Fruit fly (Drosophila melanogaster) whole organism, adult: ENCODE results near the gene scrt.

Experiments used
- CG11617 ChIP-seq: fragments of 200-800 bp; sonication (Bioruptor generic); optimal IDR thresholded peaks from 2 replicates; lab custom pipeline; 2017; ENCODE audit warnings: mild to moderate bottlenecking, missing biosample characterization, missing genetic modification reagents, missing genetic modification characterization
- CG12768 ChIP-seq: fragments of 200-800 bp; sonication (Bioruptor generic); optimal IDR thresholded peaks from 2 replicates; lab custom pipeline; 2017; ENCODE audit warnings: missing biosample characterization, missing genetic modification characterization, mild to moderate bottlenecking, moderate library complexity, missing genetic modification reagents
- CG1620 ChIP-seq: fragments of 200-800 bp; sonication (Bioruptor generic); optimal IDR thresholded peaks from 2 replicates; lab custom pipeline; 2016; ENCODE audit warnings: missing biosample characterization, missing genetic modification characterization
- CG33017 ChIP-seq: fragments of 200-800 bp; sonication (Bioruptor generic); optimal IDR thresholded peaks from 2 replicates; lab custom pipeline; 2018; ENCODE audit warnings: missing biosample characterization, mild to moderate bottlenecking, missing genetic modification characterization, moderate library complexity
- CG7101 ChIP-seq: fragments of 200-800 bp; sonication (Bioruptor generic); optimal IDR thresholded peaks from 2 replicates; lab custom pipeline; 2018; ENCODE audit warnings: missing biosample characterization, mild to moderate bottlenecking, missing genetic modification characterization, moderate library complexity
- Clk ChIP-seq: fragments of 200-800 bp; sonication (Bioruptor generic); optimal IDR thresholded peaks from 2 replicates; lab custom pipeline; 2017; ENCODE audit warnings: missing biosample characterization, missing genetic modification characterization
- Crg-1 ChIP-seq: fragments of 200-800 bp; sonication (Bioruptor generic); optimal IDR thresholded peaks from 2 replicates; lab custom pipeline; 2016; ENCODE audit warnings: missing biosample characterization, missing genetic modification characterization
- Hr96 ChIP-seq: fragments of 200-800 bp; sonication (Bioruptor generic); optimal IDR thresholded peaks from 2 replicates; lab custom pipeline; 2016; ENCODE audit warnings: missing biosample characterization, missing genetic modification characterization
- bab1 ChIP-seq: fragments of 200-800 bp; sonication (Bioruptor generic); optimal IDR thresholded peaks from 3 replicates; lab custom pipeline; 2019; ENCODE audit warnings: missing biosample characterization, mild to moderate bottlenecking, missing genetic modification characterization, moderate library complexity
- cnc ChIP-seq, 2 experiments: fragments of >200 bp; optimal IDR thresholded peaks; 2 replicates each; lab custom pipeline; 2017
- kay ChIP-seq: fragments of 200-800 bp; sonication (Bioruptor generic); peaks from one replicate; lab custom pipeline; 2016; ENCODE audit warnings: missing biosample characterization, missing genetic modification characterization, borderline replicate concordance
- ovo ChIP-seq: fragments of 200-800 bp; sonication (Bioruptor generic); optimal IDR thresholded peaks from 2 replicates; lab custom pipeline; 2016; ENCODE audit warnings: missing biosample characterization, missing genetic modification characterization
- pad ChIP-seq: fragments of 200-800 bp; sonication (Bioruptor generic); optimal IDR thresholded peaks from 3 replicates; lab custom pipeline; 2017; ENCODE audit warnings: missing biosample characterization, missing genetic modification characterization, mild to moderate bottlenecking, moderate library complexity, missing genetic modification reagents
- tj ChIP-seq: fragments of 200-800 bp; sonication (Bioruptor generic); optimal IDR thresholded peaks from 3 replicates; lab custom pipeline; 2017; ENCODE audit warnings: missing biosample characterization, mild to moderate bottlenecking, missing genetic modification characterization, moderate library complexity

dm6 chr3L:3970372-3971031, 13.2 kb upstream of the scrt start:
- TF ChIP-seq kay (GFP tag; lab: Kevin White, UChicago) (no peak), Hr96 (GFP tag; lab: Kevin White, UChicago) (no peak), CG7101 (tag; lab: Kevin White, UChicago) (no peak), CG11617 (GFP tag; lab: Kevin White, UChicago) (no peak), CG12768 (no peak), ovo (GFP tag; lab: Kevin White, UChicago) (no peak), CG1620 (GFP tag; lab: Kevin White, UChicago) (no peak), pad (GFP tag; lab: Kevin White, UChicago) (no peak), Clk (GFP tag; lab: Kevin White, UChicago) (no peak), bab1 (GFP tag; lab: Kevin White, UChicago) (no peak), tj (GFP tag; lab: Kevin White, UChicago) (no peak), Crg-1 (GFP tag; lab: Kevin White, UChicago) (no peak), cnc (optimal IDR thresholded peaks at IDR 0.05; lab: Kevin White, UChicago) (no peak), CG33017 (no peak)
